Worm (Caenorhabditis elegans) whole organism, L3 larva: ENCODE measurements around the gene glr-4.

Source experiments
- ceh-82 ChIP-seq: fragments of 150-350 bp; optimal IDR thresholded peaks from 2 replicates; lab custom pipeline; 2014; ENCODE audit warnings: missing biosample characterization, missing genetic modification characterization
- mml-1 ChIP-seq: fragments of 150-350 bp; sonication (generic microtip); optimal IDR thresholded peaks from 3 replicates; lab custom pipeline; 2014; ENCODE audit warnings: missing biosample characterization, missing genetic modification characterization
- nhr-11 ChIP-seq: fragments of 150-350 bp; optimal IDR thresholded peaks from 2 replicates; lab custom pipeline; 2014; ENCODE audit warnings: missing biosample characterization, missing genetic modification characterization
- nhr-25 ChIP-seq: sonication (generic microtip); optimal IDR thresholded peaks from 2 replicates; lab custom pipeline; 2017; ENCODE audit warnings: missing biosample characterization, missing genetic modification characterization
- nhr-28 ChIP-seq: fragments of 150-350 bp; optimal IDR thresholded peaks from 2 replicates; lab custom pipeline; 2014; ENCODE audit warnings: missing biosample characterization, missing genetic modification characterization
- nhr-76 ChIP-seq: fragments of 150-350 bp; sonication (generic microtip); optimal IDR thresholded peaks from 5 replicates; lab custom pipeline; 2014; ENCODE audit warnings: missing biosample characterization, missing genetic modification characterization
- pqm-1 ChIP-seq: fragments of 150-350 bp; optimal IDR thresholded peaks from 2 replicates; lab custom pipeline; 2017; ENCODE audit warnings: missing biosample characterization, missing genetic modification characterization, inconsistent platforms
- unc-62 ChIP-seq: fragments of 150-350 bp; sonication (generic microtip); optimal IDR thresholded peaks from 4 replicates; lab custom pipeline; 2014; ENCODE audit warnings: missing biosample characterization, missing genetic modification reagents, missing genetic modification characterization
- zag-1 ChIP-seq: fragments of 150-350 bp; optimal IDR thresholded peaks from 2 replicates; lab custom pipeline; 2014; ENCODE audit warnings: missing biosample characterization, missing genetic modification characterization

DNA sequence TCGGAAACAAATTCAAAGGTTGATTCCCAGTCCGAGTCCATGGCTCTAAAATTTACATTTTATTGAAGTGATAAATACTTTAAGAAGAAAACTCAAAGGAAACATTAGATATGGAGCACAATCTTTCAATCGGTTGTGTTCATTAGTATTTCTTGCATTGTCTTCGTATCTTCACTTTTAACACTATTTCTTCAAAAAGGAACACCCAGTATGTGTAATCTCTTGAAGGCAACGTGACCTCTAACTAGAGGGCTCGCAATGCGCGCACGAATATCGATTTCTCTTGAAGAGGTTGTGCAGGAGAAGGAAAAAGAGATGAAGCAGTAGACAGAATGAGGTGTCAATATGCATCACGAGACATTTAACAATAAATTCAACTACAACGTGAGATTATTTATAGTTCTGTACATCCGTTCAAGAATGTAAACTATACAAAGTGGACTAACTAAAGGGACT is 39.0 kb downstream of the glr-4 start, which contains the start of the genes B0228.6 and B0228.1:
- TF ChIP-seq zag-1 (no peak), nhr-76 (no peak), ceh-82 (no peak), nhr-25 (tag; lab: Kevin White, UChicago) (no peak), pqm-1 (tag; lab: Kevin White, UChicago) (no peak), nhr-11 (no peak), unc-62 (GFP tag; lab: Kevin White, UChicago) (no peak), mml-1 (tag; lab: Kevin White, UChicago) (no peak), nhr-28 (tag; lab: Kevin White, UChicago) (no peak)
